Fruit fly (Drosophila melanogaster): ENCODE results near the gene Kat60.

DNA sequence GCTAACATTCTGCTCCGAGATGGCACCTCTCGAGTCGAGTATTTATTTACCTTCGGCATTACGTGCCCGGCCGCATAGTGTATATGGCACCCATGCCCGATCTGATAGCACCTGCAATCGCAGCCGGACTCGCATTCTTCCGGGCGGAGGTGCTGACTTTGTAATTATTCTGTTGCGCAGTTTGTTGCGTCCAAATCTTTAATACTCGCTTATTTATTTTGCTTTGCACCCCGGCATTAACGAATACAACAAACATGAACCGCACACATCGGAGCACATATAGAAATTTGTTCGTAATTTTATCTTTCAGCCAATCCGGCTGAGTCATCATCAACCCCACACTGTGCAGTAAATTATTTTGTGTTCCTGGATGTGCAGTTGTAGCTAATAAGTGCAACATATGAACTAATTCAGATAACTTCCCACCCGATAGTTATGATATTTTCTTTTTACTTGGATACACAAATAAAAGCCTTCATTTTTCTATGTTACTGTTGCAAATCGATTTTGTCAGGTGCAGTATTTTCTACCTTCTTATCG lies 30.1 kb upstream of the Kat60 start:
- TF ChIP-seq Lpt (GFP tag; optimal IDR thresholded peaks at IDR 0.05) (no peak), CG4318 (GFP tag; optimal IDR thresholded peaks at IDR 0.05) (no peak), Hr39 (GFP tag; optimal IDR thresholded peaks at IDR 0.05) (no peak)

Measured in whole organism, prepupa.